Worm (Caenorhabditis elegans) whole organism, L3 larva: ENCODE data around the gene F13H8.1.

Experiments
- aly-2 ChIP-seq: fragments of 150-350 bp; optimal IDR thresholded peaks from 2 replicates; lab custom pipeline; 2014; ENCODE audit warnings: missing biosample characterization, missing genetic modification characterization
- ceh-16 ChIP-seq: sonication (generic microtip); optimal IDR thresholded peaks from 2 replicates; lab custom pipeline; 2017; ENCODE audit warnings: missing biosample characterization, missing genetic modification characterization
- ceh-28 ChIP-seq: fragments of 150-350 bp; optimal IDR thresholded peaks from 2 replicates; lab custom pipeline; 2014; ENCODE audit warnings: missing biosample characterization, missing genetic modification reagents, missing genetic modification characterization
- ceh-82 ChIP-seq: fragments of 150-350 bp; optimal IDR thresholded peaks from 2 replicates; lab custom pipeline; 2014; ENCODE audit warnings: missing biosample characterization, missing genetic modification characterization
- ceh-9 ChIP-seq: sonication (generic microtip); optimal IDR thresholded peaks from 2 replicates; lab custom pipeline; 2018; ENCODE audit warnings: missing biosample characterization, missing genetic modification characterization
- egl-5 ChIP-seq: fragments of 150-350 bp; optimal IDR thresholded peaks from 2 replicates; lab custom pipeline; 2017; ENCODE audit warnings: missing biosample characterization, missing genetic modification reagents, missing genetic modification characterization, inconsistent platforms
- elt-1 ChIP-seq: fragments of 150-350 bp; optimal IDR thresholded peaks from 2 replicates; lab custom pipeline; 2014; ENCODE audit warnings: missing biosample characterization, missing genetic modification characterization
- elt-2 ChIP-seq: sonication (generic microtip); optimal IDR thresholded peaks from 2 replicates; lab custom pipeline; 2016; ENCODE audit warnings: missing genetic modification reagents, mild to moderate bottlenecking, missing genetic modification characterization, missing compliant biosample characterization
- elt-3 ChIP-seq, 3 experiments: fragments of 150-350 bp in 1 of 3; sonication (generic microtip) in 2 of 3; optimal IDR thresholded peaks; 2 replicates in 2 of 3; 4 replicates in 1 of 3; lab custom pipeline; 2014 to 2017; ENCODE audit warnings: missing biosample characterization in 3 of 3, missing genetic modification characterization in 3 of 3
- eor-1 ChIP-seq, 2 experiments: fragments of 150-350 bp; optimal IDR thresholded peaks; 2 replicates each; lab custom pipeline; 2014 to 2018; ENCODE audit warnings: missing biosample characterization in 2 of 2, missing genetic modification characterization in 2 of 2
- fkh-10 ChIP-seq: sonication (generic microtip); optimal IDR thresholded peaks from 2 replicates; lab custom pipeline; 2017; ENCODE audit warnings: missing biosample characterization, missing genetic modification reagents, missing genetic modification characterization
- fkh-2 ChIP-seq: fragments of 150-350 bp; optimal IDR thresholded peaks from 2 replicates; lab custom pipeline; 2014; ENCODE audit warnings: missing biosample characterization, missing genetic modification reagents, missing genetic modification characterization
- fos-1 ChIP-seq: fragments of 150-350 bp; optimal IDR thresholded peaks from 2 replicates; lab custom pipeline; 2014; ENCODE audit warnings: missing biosample characterization, missing genetic modification characterization
- hmg-11 ChIP-seq: sonication (generic microtip); optimal IDR thresholded peaks from 2 replicates; lab custom pipeline; 2016; ENCODE audit warnings: missing genetic modification characterization, missing compliant biosample characterization
- lin-15B ChIP-seq: fragments of 150-350 bp; optimal IDR thresholded peaks from 2 replicates; lab custom pipeline; 2014; ENCODE audit warnings: missing biosample characterization, missing genetic modification characterization
- lsy-12 ChIP-seq: sonication (generic microtip); optimal IDR thresholded peaks from 2 replicates; lab custom pipeline; 2016; ENCODE audit warnings: mild to moderate bottlenecking, missing genetic modification characterization, missing compliant biosample characterization
- mdl-1 ChIP-seq: fragments of 150-350 bp; optimal IDR thresholded peaks from 2 replicates; lab custom pipeline; 2014; ENCODE audit warnings: missing biosample characterization, missing genetic modification characterization
- mml-1 ChIP-seq: fragments of 150-350 bp; sonication (generic microtip); optimal IDR thresholded peaks from 3 replicates; lab custom pipeline; 2014; ENCODE audit warnings: missing biosample characterization, missing genetic modification characterization
- nfya-1 ChIP-seq: sonication (generic microtip); optimal IDR thresholded peaks from 2 replicates; lab custom pipeline; 2017; ENCODE audit warnings: missing genetic modification characterization, mild to moderate bottlenecking, missing compliant biosample characterization, antibody characterized with exemption, moderate library complexity; ENCODE audit not compliant: insufficient read depth
- nhr-12 ChIP-seq: fragments of 150-350 bp; optimal IDR thresholded peaks from 2 replicates; lab custom pipeline; 2014; ENCODE audit warnings: missing biosample characterization, missing genetic modification characterization
- nhr-23 ChIP-seq: fragments of 150-350 bp; optimal IDR thresholded peaks from 2 replicates; lab custom pipeline; 2014; ENCODE audit warnings: missing biosample characterization, missing genetic modification reagents, missing genetic modification characterization
- nhr-237 ChIP-seq: fragments of 150-350 bp; optimal IDR thresholded peaks from 2 replicates; lab custom pipeline; 2014; ENCODE audit warnings: missing biosample characterization, missing genetic modification characterization
- nhr-25 ChIP-seq: sonication (generic microtip); optimal IDR thresholded peaks from 2 replicates; lab custom pipeline; 2017; ENCODE audit warnings: missing biosample characterization, missing genetic modification characterization
- nhr-28 ChIP-seq: fragments of 150-350 bp; optimal IDR thresholded peaks from 2 replicates; lab custom pipeline; 2014; ENCODE audit warnings: missing biosample characterization, missing genetic modification characterization
- nhr-67 ChIP-seq: fragments of 150-350 bp; optimal IDR thresholded peaks from 2 replicates; lab custom pipeline; 2014; ENCODE audit warnings: missing biosample characterization, missing genetic modification characterization
- nhr-77 ChIP-seq: fragments of 150-350 bp; optimal IDR thresholded peaks from 2 replicates; lab custom pipeline; 2014; ENCODE audit warnings: missing biosample characterization, missing genetic modification characterization
- pha-4 ChIP-seq: fragments of 150-350 bp; optimal IDR thresholded peaks from 2 replicates; lab custom pipeline; 2014; ENCODE audit warnings: missing biosample characterization, missing genetic modification reagents, missing genetic modification characterization
- pqm-1 ChIP-seq: fragments of 150-350 bp; optimal IDR thresholded peaks from 2 replicates; lab custom pipeline; 2017; ENCODE audit warnings: missing biosample characterization, missing genetic modification characterization, inconsistent platforms
- snpc-4 ChIP-seq: fragments of 150-350 bp; optimal IDR thresholded peaks from 2 replicates; lab custom pipeline; 2014; ENCODE audit warnings: missing biosample characterization, missing genetic modification characterization
- tbx-2 ChIP-seq: sonication (generic microtip); optimal IDR thresholded peaks from 2 replicates; lab custom pipeline; 2016; ENCODE audit warnings: mild to moderate bottlenecking, missing genetic modification characterization, missing compliant biosample characterization
- unc-62 ChIP-seq: fragments of 150-350 bp; sonication (generic microtip); optimal IDR thresholded peaks from 4 replicates; lab custom pipeline; 2014; ENCODE audit warnings: missing biosample characterization, missing genetic modification reagents, missing genetic modification characterization
- zag-1 ChIP-seq: fragments of 150-350 bp; optimal IDR thresholded peaks from 2 replicates; lab custom pipeline; 2014; ENCODE audit warnings: missing biosample characterization, missing genetic modification characterization
- ztf-4 ChIP-seq: fragments of 150-350 bp; optimal IDR thresholded peaks from 2 replicates; lab custom pipeline; 2014; ENCODE audit warnings: missing biosample characterization, missing genetic modification characterization

F13H8.1 gene

ce11 chrII:6306125-6306524 is 22.9 kb downstream of the F13H8.1 start, which contains the start of gene C29F5.8:
Gene C29F5.8 (plus strand): TSS chrII:6306425.
- TF ChIP-seq ceh-9 (tag; lab: Kevin White, UChicago) (no peak), aly-2 (tag; lab: Kevin White, UChicago) (no peak), tbx-2 (no peak), unc-62 (no peak)

- TF ChIP-seq fkh-2 (tag; lab: Kevin White, UChicago) (no peak), nhr-23 (tag; lab: Kevin White, UChicago) (no peak), ceh-28 (tag; lab: Kevin White, UChicago) (no peak), nfya-1 (tag; lab: Kevin White, UChicago) (no peak), aly-2 (tag; lab: Kevin White, UChicago) (no peak), unc-62 (no peak), nhr-67 (tag; lab: Kevin White, UChicago) (no peak), tbx-2 (no peak)
- TF ChIP-seq, all 47 proteins: peak for 0
Measured at ce11 chrII:6309198-6309597, 26.0 kb downstream of the F13H8.1 start, which contains the start of gene glb-10. Gene glb-10 (minus strand): TSS chrII:6309298.

DNA sequence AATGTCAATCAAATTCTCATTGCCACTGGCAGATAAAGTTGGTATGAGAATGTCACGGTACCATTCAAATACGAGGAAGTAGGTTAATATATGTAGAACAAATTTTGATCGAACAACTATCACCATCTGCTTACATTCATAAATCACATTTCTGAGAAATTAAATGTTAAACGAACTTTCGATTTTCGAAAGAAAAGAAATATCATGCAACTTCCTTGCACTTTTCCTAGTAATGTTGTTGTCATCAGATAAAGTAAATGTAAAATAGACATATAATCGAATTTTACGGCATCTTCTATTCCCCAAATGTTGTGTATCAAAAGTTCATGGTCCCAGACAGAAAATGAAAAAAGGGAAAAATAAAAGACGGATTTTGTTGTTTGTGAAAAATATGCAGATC is 28.3 kb downstream of the F13H8.1 start:
- no peak for TF ChIP-seq pqm-1
- no peak for TF ChIP-seq ceh-82 (tag; lab: Kevin White, UChicago)
- no peak for TF ChIP-seq mdl-1 (tag; lab: Kevin White, UChicago)
- no peak for TF ChIP-seq elt-2 (tag; lab: Kevin White, UChicago)
- TF ChIP-seq ztf-4 (tag; lab: Kevin White, UChicago), result no peak
- TF ChIP-seq zag-1 (tag; lab: Kevin White, UChicago), result no peak
- TF ChIP-seq fkh-10 (GFP tag; lab: Kevin White, UChicago), result peak; percentile 27

- TF ChIP-seq egl-5 (no peak), nhr-67 (tag; lab: Kevin White, UChicago) (no peak), nhr-23 (tag; lab: Kevin White, UChicago) (no peak), nhr-28 (no peak), ceh-16 (tag; lab: Kevin White, UChicago) (no peak), nhr-77 (tag; lab: Kevin White, UChicago) (no peak)
Measured at ce11 chrII:6311888-6312287, 28.7 kb downstream of the F13H8.1 start.

ce11 chrII:6320655-6321388 is 37.6 kb downstream of the F13H8.1 start, which contains the start of gene efr-3:
Gene efr-3 (minus strand): TSS chrII:6321159.
- TF ChIP-seq fos-1 (tag; lab: Kevin White, UChicago) (no peak), ceh-9 (tag; lab: Kevin White, UChicago) (no peak), lsy-12 (no peak), nfya-1 (tag; lab: Kevin White, UChicago) (peak; percentile 63), aly-2 (tag; lab: Kevin White, UChicago) (no peak), mdl-1 (tag; lab: Kevin White, UChicago) (no peak), mml-1 (tag; lab: Kevin White, UChicago) (no peak), elt-3 (tag; optimal IDR thresholded peaks at IDR 0.05; lab: Kevin White, UChicago) (no peak), nhr-25 (no peak), ceh-28 (tag; lab: Kevin White, UChicago) (peak; percentile 79), eor-1 (tag; optimal IDR thresholded peaks at IDR 0.05; lab: Kevin White, UChicago) (no peak), nhr-237 (no peak), ztf-4 (tag; lab: Kevin White, UChicago) (no peak), hmg-11 (tag; lab: Kevin White, UChicago) (no peak), fkh-2 (tag; lab: Kevin White, UChicago) (no peak), pha-4 (peak; percentile 71), nhr-67 (tag; lab: Kevin White, UChicago) (no peak), nhr-23 (tag; lab: Kevin White, UChicago) (peak; percentile 44), elt-1 (tag; lab: Kevin White, UChicago) (no peak), elt-2 (tag; lab: Kevin White, UChicago) (no peak), snpc-4 (tag; lab: Kevin White, UChicago) (no peak), zag-1 (tag; lab: Kevin White, UChicago) (no peak), nhr-12 (tag; lab: Kevin White, UChicago) (no peak), lin-15B (tag; lab: Kevin White, UChicago) (peak; percentile 62), pqm-1 (peak; percentile 44)
